Fruit fly (Drosophila melanogaster) whole organism, prepupa: Measurements from ENCODE around the gene CG32638.
A peak's percentile ranks its signal among the peaks of the same experiment; 100 is the strongest.

Experiments used
- Blimp-1 ChIP-seq: fragments of 200-800 bp; sonication (Bioruptor generic); optimal IDR thresholded peaks from 3 replicates; lab custom pipeline; 2017; ENCODE audit warnings: missing biosample characterization, missing genetic modification characterization, mild to moderate bottlenecking, moderate library complexity, missing genetic modification reagents
- CG11762 ChIP-seq: fragments of 200-800 bp; sonication (Bioruptor generic); optimal IDR thresholded peaks from 3 replicates; lab custom pipeline; 2016; ENCODE audit warnings: missing biosample characterization, missing genetic modification characterization; ENCODE audit not compliant: insufficient read depth
- CG15336 ChIP-seq: fragments of 200-800 bp; sonication (Bioruptor generic); IDR thresholded peaks from 2 replicates; pipeline ENCODE4 v1.3.6; 2022; ENCODE audit warnings: missing biosample characterization, missing genetic modification characterization
- CG1621 ChIP-seq: fragments of 200-800 bp; sonication (Bioruptor generic); optimal IDR thresholded peaks from 3 replicates; lab custom pipeline; 2018; ENCODE audit warnings: missing biosample characterization, mild to moderate bottlenecking, missing genetic modification characterization
- CG3032 ChIP-seq: fragments of 200-800 bp; optimal IDR thresholded peaks from 2 replicates; lab custom pipeline; 2019; ENCODE audit warnings: missing biosample characterization, mild to moderate bottlenecking, missing genetic modification characterization, moderate library complexity
- CG34406 ChIP-seq: fragments of 200-800 bp; sonication (Bioruptor generic); optimal IDR thresholded peaks from 3 replicates; lab custom pipeline; 2016; ENCODE audit warnings: missing biosample characterization, missing genetic modification characterization
- CG3919 ChIP-seq: fragments of 200-800 bp; sonication (Bioruptor generic); optimal IDR thresholded peaks from 3 replicates; lab custom pipeline; 2016; ENCODE audit warnings: missing biosample characterization, missing genetic modification characterization
- CG6276 ChIP-seq: fragments of 200-800 bp; sonication (Bioruptor generic); optimal IDR thresholded peaks from 2 replicates; lab custom pipeline; 2017; ENCODE audit warnings: missing biosample characterization, mild to moderate bottlenecking, missing genetic modification characterization
- CG6808 ChIP-seq: fragments of 200-800 bp; sonication (Bioruptor generic); optimal IDR thresholded peaks from 3 replicates; lab custom pipeline; 2017; ENCODE audit warnings: missing biosample characterization, missing genetic modification characterization, mild to moderate bottlenecking, moderate library complexity, missing genetic modification reagents
- CG6854 ChIP-seq: fragments of 200-800 bp; sonication (Bioruptor generic); optimal IDR thresholded peaks from 2 replicates; lab custom pipeline; 2017; ENCODE audit warnings: missing biosample characterization, mild to moderate bottlenecking, missing genetic modification characterization
- CG7368 ChIP-seq: fragments of 200-800 bp; sonication (Bioruptor generic); optimal IDR thresholded peaks from 3 replicates; lab custom pipeline; 2016; ENCODE audit warnings: missing biosample characterization, missing genetic modification characterization
- CG8632 ChIP-seq: fragments of 200-800 bp; sonication (Bioruptor generic); optimal IDR thresholded peaks from 3 replicates; lab custom pipeline; 2016; ENCODE audit warnings: missing biosample characterization, missing genetic modification characterization
- CG9139 ChIP-seq: fragments of 200-800 bp; sonication (Bioruptor generic); optimal IDR thresholded peaks from 3 replicates; lab custom pipeline; 2017; ENCODE audit warnings: missing biosample characterization, mild to moderate bottlenecking, missing genetic modification characterization
- Eip75B ChIP-seq: fragments of 200-800 bp; sonication (Bioruptor generic); optimal IDR thresholded peaks from 3 replicates; lab custom pipeline; 2016; ENCODE audit warnings: missing biosample characterization, missing genetic modification characterization
- Eip78C ChIP-seq: fragments of 200-800 bp; sonication (Bioruptor generic); peaks from one replicate; lab custom pipeline; 2016; ENCODE audit warnings: missing biosample characterization, missing genetic modification characterization
- Eip93F ChIP-seq: fragments of 200-800 bp; sonication (Bioruptor generic); optimal IDR thresholded peaks from 2 replicates; lab custom pipeline; 2016; ENCODE audit warnings: missing biosample characterization, mild to moderate bottlenecking, missing genetic modification characterization
- Ets21C ChIP-seq: fragments of 200-800 bp; sonication (Bioruptor generic); optimal IDR thresholded peaks from 3 replicates; lab custom pipeline; 2016; ENCODE audit warnings: missing biosample characterization, missing genetic modification characterization
- Ets96B ChIP-seq: fragments of 200-800 bp; optimal IDR thresholded peaks from 2 replicates; lab custom pipeline; 2019; ENCODE audit warnings: missing biosample characterization, mild to moderate bottlenecking, missing genetic modification characterization, moderate library complexity
- Gug ChIP-seq: fragments of 200-800 bp; sonication (Bioruptor generic); IDR thresholded peaks from 2 replicates; pipeline ENCODE4 v1.3.6; 2022; ENCODE audit warnings: missing biosample characterization, missing genetic modification characterization
- Hr38 ChIP-seq: sonication (Bioruptor generic); optimal IDR thresholded peaks from 2 replicates; lab custom pipeline; 2016; ENCODE audit warnings: missing biosample characterization, missing genetic modification characterization
- Lpt ChIP-seq: fragments of 200-800 bp; sonication (Bioruptor generic); optimal IDR thresholded peaks from 3 replicates; lab custom pipeline; 2016; ENCODE audit warnings: missing biosample characterization, missing genetic modification characterization
- Met ChIP-seq: fragments of 200-800 bp; sonication (Bioruptor generic); optimal IDR thresholded peaks from 3 replicates; lab custom pipeline; 2016; ENCODE audit warnings: missing biosample characterization, missing genetic modification characterization
- OdsH ChIP-seq: fragments of 200-800 bp; sonication (Bioruptor generic); optimal IDR thresholded peaks from 3 replicates; lab custom pipeline; 2016; ENCODE audit warnings: missing biosample characterization, missing genetic modification characterization
- Sox14 ChIP-seq: fragments of 200-800 bp; sonication (Bioruptor generic); optimal IDR thresholded peaks from 3 replicates; lab custom pipeline; 2016; ENCODE audit warnings: missing biosample characterization, missing genetic modification characterization
- Sox15 ChIP-seq: fragments of 200-800 bp; sonication (Bioruptor generic); optimal IDR thresholded peaks from 3 replicates; lab custom pipeline; 2016; ENCODE audit warnings: missing biosample characterization, missing genetic modification characterization
- acj6 ChIP-seq: fragments of 200-800 bp; sonication (Bioruptor generic); optimal IDR thresholded peaks from 3 replicates; lab custom pipeline; 2016; ENCODE audit warnings: missing biosample characterization, missing genetic modification characterization
- dsx ChIP-seq: fragments of 200-800 bp; optimal IDR thresholded peaks from 3 replicates; lab custom pipeline; 2019; ENCODE audit warnings: missing biosample characterization, mild to moderate bottlenecking, missing genetic modification characterization, moderate library complexity; ENCODE audit not compliant: poor library complexity, severe bottlenecking
- eg ChIP-seq: fragments of 200-800 bp; sonication (Bioruptor generic); IDR thresholded peaks from 3 replicates; pipeline ENCODE4 v1.3.6; 2022; ENCODE audit warnings: missing biosample characterization, missing genetic modification characterization
- esn ChIP-seq: fragments of 200-800 bp; sonication (Bioruptor generic); optimal IDR thresholded peaks from 2 replicates; lab custom pipeline; 2016; ENCODE audit warnings: missing biosample characterization, mild to moderate bottlenecking, missing genetic modification characterization, moderate library complexity
- fd59A ChIP-seq: fragments of 200-800 bp; sonication (Bioruptor generic); optimal IDR thresholded peaks from 2 replicates; lab custom pipeline; 2017; ENCODE audit warnings: missing biosample characterization, mild to moderate bottlenecking, missing genetic modification characterization, missing genetic modification reagents
- fd85E ChIP-seq: fragments of 200-800 bp; sonication (Bioruptor generic); optimal IDR thresholded peaks from 3 replicates; lab custom pipeline; 2016; ENCODE audit warnings: missing biosample characterization, missing genetic modification characterization
- fkh ChIP-seq: fragments of 200-800 bp; sonication (Bioruptor generic); optimal IDR thresholded peaks from 3 replicates; lab custom pipeline; 2017; ENCODE audit warnings: missing biosample characterization, mild to moderate bottlenecking, missing genetic modification characterization, moderate library complexity
- pdm3 ChIP-seq: fragments of 200-800 bp; sonication (Bioruptor generic); optimal IDR thresholded peaks from 3 replicates; lab custom pipeline; 2016; ENCODE audit warnings: missing biosample characterization, missing genetic modification characterization
- salr ChIP-seq, 2 experiments: fragments of 200-800 bp; sonication (Bioruptor generic); optimal IDR thresholded peaks; 3 replicates each; lab custom pipeline; 2016 to 2018; ENCODE audit warnings: missing biosample characterization in 2 of 2, missing genetic modification characterization in 2 of 2, mild to moderate bottlenecking in 1 of 2
- ss ChIP-seq, 2 experiments: fragments of 200-800 bp; sonication (Bioruptor generic); optimal IDR thresholded peaks; 2 replicates in 1 of 2; 3 replicates in 1 of 2; lab custom pipeline; 2017 to 2018; ENCODE audit warnings: mild to moderate bottlenecking in 2 of 2, missing biosample characterization in 2 of 2, missing genetic modification characterization in 2 of 2, moderate library complexity in 1 of 2
- svp ChIP-seq: fragments of 200-800 bp; sonication (Bioruptor generic); peaks from one replicate; lab custom pipeline; 2016; ENCODE audit warnings: missing biosample characterization, missing genetic modification characterization
- topi ChIP-seq: fragments of 200-800 bp; sonication (Bioruptor generic); optimal IDR thresholded peaks from 3 replicates; lab custom pipeline; 2016; ENCODE audit warnings: missing biosample characterization, missing genetic modification characterization

The CG32638 gene

dm6 chrX:13159481-13159880 is 30.9 kb upstream of the CG32638 start, which contains the start of the genes Bap60 and CG12096 (continued):
- TF ChIP-seq CG7368 (GFP tag; lab: Kevin White, UChicago) (no peak), Ets21C (GFP tag; lab: Kevin White, UChicago) (peak; percentile 73), topi (peak; percentile 78), salr (GFP tag; optimal IDR thresholded peaks at IDR 0.05; lab: Kevin White, UChicago) (peak in 1 of 2 experiments; percentile 43), CG6854 (GFP tag; lab: Kevin White, UChicago) (no peak), CG1621 (tag; lab: Kevin White, UChicago) (peak; percentile 33), Sox14 (GFP tag; lab: Kevin White, UChicago) (peak; percentile 84), CG34406 (GFP tag; lab: Kevin White, UChicago) (peak; percentile 58), Met (no peak), Gug (GFP tag; lab: Robert Waterston, UW) (peak; percentile 48; the same call in 1 of the 2 replicates), CG3032 (tag; lab: Kevin White, UChicago) (peak; percentile 81), CG11762 (no peak), esn (GFP tag; lab: Kevin White, UChicago) (peak; percentile 81), Ets96B (tag; lab: Kevin White, UChicago) (peak; percentile 58), fkh (no peak), Sox15 (GFP tag; lab: Kevin White, UChicago) (peak; percentile 57), CG15336 (no peak), fd85E (no peak), fd59A (GFP tag; lab: Kevin White, UChicago) (no peak), Blimp-1 (GFP tag; lab: Kevin White, UChicago) (no peak), Eip75B (GFP tag; lab: Kevin White, UChicago) (no peak), CG3919 (GFP tag; lab: Kevin White, UChicago) (no peak), CG9139 (GFP tag; lab: Kevin White, UChicago) (no peak), dsx (GFP tag; lab: Kevin White, UChicago) (no peak), Eip93F (GFP tag; lab: Kevin White, UChicago) (no peak), CG6808 (no peak), svp (no peak), acj6 (GFP tag; lab: Kevin White, UChicago) (peak; percentile 63), OdsH (no peak), eg (GFP tag; lab: Robert Waterston, UW) (peak; percentile 58; the same call in 1 of the 3 replicates), CG8632 (peak; percentile 56)
- TF ChIP-seq, all 60 proteins: peak for 31

dm6 chrX:13154783-13155182 is 26.2 kb upstream of the CG32638 start, which contains the start of the genes CG4318 and CG4332:
CG4318 (minus strand) TSS chrX:13154924.
CG4332 (plus strand) TSS chrX:13155038.
- TF ChIP-seq Hr38 (GFP tag; lab: Kevin White, UChicago), result no peak
- TF ChIP-seq CG1621 (tag; lab: Kevin White, UChicago), result peak; percentile 77
- TF ChIP-seq esn (GFP tag; lab: Kevin White, UChicago), result no peak
- TF ChIP-seq Eip78C (GFP tag; lab: Kevin White, UChicago), result peak; percentile 6

DNA sequence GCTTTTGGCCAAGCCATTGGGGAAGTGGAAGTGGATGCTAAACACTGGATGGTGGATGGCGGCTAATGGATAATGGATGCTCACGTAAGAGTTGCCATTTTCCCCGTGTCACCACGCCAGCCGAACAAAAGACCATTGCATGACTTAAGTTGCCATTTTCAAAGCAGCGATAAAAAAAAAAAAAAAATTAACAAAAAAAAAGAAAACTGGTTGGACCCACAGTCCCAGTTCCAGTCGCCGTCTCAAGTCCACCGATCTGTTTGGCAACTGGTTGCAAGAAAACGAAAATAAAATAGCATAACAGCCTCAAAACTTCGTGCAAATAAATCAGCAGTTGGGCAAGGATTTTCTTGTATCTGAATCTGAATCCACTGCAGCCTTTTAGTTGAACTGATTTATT is 20.5 kb upstream of the CG32638 start:
- TF ChIP-seq Lpt (GFP tag; lab: Kevin White, UChicago), result peak; percentile 19
- TF ChIP-seq CG6276 (GFP tag; lab: Kevin White, UChicago), result peak; percentile 38
- peak; percentile 62 for TF ChIP-seq eg (GFP tag; lab: Robert Waterston, UW)
- no peak for TF ChIP-seq pdm3 (GFP tag; lab: Kevin White, UChicago)
- TF ChIP-seq fkh, result no peak
- peak in 1 of 2 experiments; percentile 56 for TF ChIP-seq ss (GFP tag; optimal IDR thresholded peaks at IDR 0.05; lab: Kevin White, UChicago)
